Worm (Caenorhabditis elegans) whole organism, late embryonic: ENCODE measurements around the gene grl-7.

Source experiments
- K02D7.2 ChIP-seq: sonication (generic microtip); optimal IDR thresholded peaks from 2 replicates; lab custom pipeline; 2017; ENCODE audit warnings: mild to moderate bottlenecking, missing genetic modification characterization, missing compliant biosample characterization
- ama-1 ChIP-seq: fragments of 150-350 bp; optimal IDR thresholded peaks from 2 replicates; lab custom pipeline; 2014
- ceh-30 ChIP-seq: fragments of 150-350 bp; optimal IDR thresholded peaks from 2 replicates; lab custom pipeline; 2014; ENCODE audit warnings: missing biosample characterization, missing genetic modification characterization
- ets-4 ChIP-seq: sonication (generic microtip); optimal IDR thresholded peaks from 2 replicates; lab custom pipeline; 2016; ENCODE audit warnings: missing genetic modification characterization, missing compliant biosample characterization
- lin-11 ChIP-seq: fragments of 200-800 bp; sonication (Bioruptor generic); optimal IDR thresholded peaks from 2 replicates; lab custom pipeline; 2018; ENCODE audit warnings: mild to moderate bottlenecking, missing genetic modification characterization, missing compliant biosample characterization
- nfya-1 ChIP-seq: sonication (generic microtip); optimal IDR thresholded peaks from 2 replicates; lab custom pipeline; 2017; ENCODE audit warnings: missing genetic modification characterization, mild to moderate bottlenecking, missing compliant biosample characterization, antibody characterized with exemption, moderate library complexity
- nhr-11 ChIP-seq: fragments of 150-350 bp; optimal IDR thresholded peaks from 2 replicates; lab custom pipeline; 2014; ENCODE audit warnings: missing biosample characterization, missing genetic modification characterization
- pha-4 ChIP-seq: fragments of 150-350 bp; optimal IDR thresholded peaks from 2 replicates; lab custom pipeline; 2018; ENCODE audit warnings: missing biosample characterization, missing genetic modification reagents, missing genetic modification characterization
- pros-1 ChIP-seq: fragments of 150-350 bp; optimal IDR thresholded peaks from 2 replicates; lab custom pipeline; 2014; ENCODE audit warnings: missing biosample characterization, missing genetic modification reagents, missing genetic modification characterization
- ref-2 ChIP-seq: sonication (generic microtip); optimal IDR thresholded peaks from 2 replicates; lab custom pipeline; 2016; ENCODE audit warnings: missing genetic modification characterization, missing compliant biosample characterization

- no peak for TF ChIP-seq nhr-11 (tag; lab: Kevin White, UChicago)
- TF ChIP-seq pha-4, result no peak
- TF ChIP-seq ama-1, result no peak
- no peak for TF ChIP-seq nfya-1 (tag; lab: Kevin White, UChicago)
- no peak for TF ChIP-seq K02D7.2 (tag; lab: Kevin White, UChicago)
- no peak for TF ChIP-seq ref-2 (tag; lab: Kevin White, UChicago)
- TF ChIP-seq lin-11 (tag; lab: Kevin White, UChicago), result no peak
- TF ChIP-seq ceh-30, result no peak
- no peak for TF ChIP-seq pros-1 (tag; lab: Kevin White, UChicago)
- no peak for TF ChIP-seq ets-4 (tag; lab: Kevin White, UChicago)
These were observed 36.2 kb upstream of the grl-7 start, which contains the start of gene F55C10.5 for ce11 chrV:11383032-11383431.
